Worm (Caenorhabditis elegans) whole organism, L1 larva: Measurements from ENCODE around the gene T03G6.3.

Experiments
- aly-2 ChIP-seq: fragments of 150-350 bp; optimal IDR thresholded peaks from 2 replicates; lab custom pipeline; 2014; ENCODE audit warnings: missing biosample characterization, missing genetic modification characterization
- ceh-82 ChIP-seq, 3 experiments: fragments of 150-350 bp in 1 of 3; sonication (generic microtip) in 2 of 3; optimal IDR thresholded peaks; 2 replicates each; lab custom pipeline; 2014 to 2017; ENCODE audit warnings: missing biosample characterization in 3 of 3, missing genetic modification characterization in 3 of 3
- fkh-10 ChIP-seq: sonication (generic microtip); optimal IDR thresholded peaks from 2 replicates; lab custom pipeline; 2017; ENCODE audit warnings: missing biosample characterization, missing genetic modification reagents, missing genetic modification characterization
- lir-3 ChIP-seq: sonication (generic microtip); optimal IDR thresholded peaks from 2 replicates; lab custom pipeline; 2016; ENCODE audit warnings: mild to moderate bottlenecking, missing genetic modification characterization, moderate library complexity, missing compliant biosample characterization; ENCODE audit not compliant: poor library complexity
- nhr-28 ChIP-seq: fragments of 150-350 bp; optimal IDR thresholded peaks from 2 replicates; lab custom pipeline; 2014; ENCODE audit warnings: missing biosample characterization, missing genetic modification characterization
- nhr-71 ChIP-seq: sonication (generic microtip); optimal IDR thresholded peaks from 2 replicates; lab custom pipeline; 2016; ENCODE audit warnings: mild to moderate bottlenecking, missing genetic modification characterization, moderate library complexity, missing compliant biosample characterization
- nhr-77 ChIP-seq: fragments of 150-350 bp; optimal IDR thresholded peaks from 2 replicates; lab custom pipeline; 2014; ENCODE audit warnings: missing biosample characterization, missing genetic modification characterization
- nhr-85 ChIP-seq: sonication (generic microtip); peaks from one replicate; lab custom pipeline; 2016; ENCODE audit warnings: missing genetic modification characterization, inconsistent platforms, missing compliant biosample characterization
- sox-4 ChIP-seq: sonication (generic microtip); optimal IDR thresholded peaks from 2 replicates; lab custom pipeline; 2016; ENCODE audit warnings: missing genetic modification characterization, missing compliant biosample characterization
- unc-62 ChIP-seq: fragments of 150-350 bp; optimal IDR thresholded peaks from 2 replicates; lab custom pipeline; 2014; ENCODE audit warnings: missing biosample characterization, missing genetic modification reagents, missing genetic modification characterization
- unc-86 ChIP-seq: sonication (generic microtip); optimal IDR thresholded peaks from 2 replicates; lab custom pipeline; 2016; ENCODE audit warnings: missing genetic modification characterization, missing compliant biosample characterization
- vab-15 ChIP-seq: sonication (generic microtip); optimal IDR thresholded peaks from 2 replicates; lab custom pipeline; 2017; ENCODE audit warnings: missing genotype, mild to moderate bottlenecking, missing genetic modification characterization, missing compliant biosample characterization
- zag-1 ChIP-seq: fragments of 150-350 bp; optimal IDR thresholded peaks from 2 replicates; lab custom pipeline; 2014; ENCODE audit warnings: missing biosample characterization, missing genetic modification characterization

DNA sequence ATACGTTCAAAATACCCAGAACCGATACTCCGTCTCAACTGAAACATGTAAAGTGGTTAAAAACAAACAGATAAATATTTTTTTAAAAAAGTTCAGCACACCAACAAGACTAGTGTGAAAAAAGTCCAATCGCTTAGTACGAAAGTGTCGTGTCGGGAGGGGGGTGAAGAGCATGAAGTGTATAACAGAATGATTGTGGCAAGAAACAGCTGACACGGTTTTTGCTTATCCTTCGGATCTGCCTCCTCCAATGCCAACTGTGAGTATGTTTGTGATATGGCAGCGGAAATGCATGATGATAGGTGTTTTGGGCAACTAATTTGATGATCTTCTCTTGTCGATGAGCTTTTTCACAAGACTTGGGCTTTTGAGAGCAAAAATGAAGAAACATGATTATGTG lies 4.8 kb upstream of the T03G6.3 start:
- TF ChIP-seq nhr-77 (tag; lab: Kevin White, UChicago) (no peak), fkh-10 (GFP tag; lab: Kevin White, UChicago) (no peak), vab-15 (tag; lab: Kevin White, UChicago) (no peak), nhr-85 (tag; lab: Kevin White, UChicago) (no peak), aly-2 (tag; lab: Kevin White, UChicago) (no peak), unc-62 (GFP tag; lab: Kevin White, UChicago) (no peak), unc-86 (tag; lab: Kevin White, UChicago) (no peak), ceh-82 (tag; optimal IDR thresholded peaks at IDR 0.05; lab: Kevin White, UChicago) (no peak), sox-4 (tag; lab: Kevin White, UChicago) (no peak), zag-1 (no peak), nhr-71 (tag; lab: Kevin White, UChicago) (peak; percentile 13), nhr-28 (no peak), lir-3 (no peak)
